Fruit fly (Drosophila melanogaster) whole organism, embryonic: Measurements from ENCODE around the gene janA.
A peak's percentile ranks its signal among the peaks of the same experiment; 100 is the strongest.

Source experiments
- Abd-B ChIP-seq: fragments of 200-800 bp; sonication (Bioruptor generic); optimal IDR thresholded peaks from 2 replicates; lab custom pipeline; 2018; ENCODE audit warnings: missing biosample characterization, mild to moderate bottlenecking, missing genetic modification characterization, moderate library complexity
- Blimp-1 ChIP-seq: fragments of 200-800 bp; sonication (Bioruptor generic); optimal IDR thresholded peaks from 3 replicates; lab custom pipeline; 2018; ENCODE audit warnings: missing biosample characterization, missing genetic modification characterization, mild to moderate bottlenecking, moderate library complexity, missing genetic modification reagents
- CG10979 ChIP-seq: fragments of 200-800 bp; sonication (Bioruptor generic); optimal IDR thresholded peaks from 2 replicates; lab custom pipeline; 2018; ENCODE audit warnings: missing biosample characterization, mild to moderate bottlenecking, missing genetic modification characterization, moderate library complexity
- CG11085 ChIP-seq: fragments of 200-800 bp; sonication (Bioruptor generic); IDR thresholded peaks from 2 replicates; pipeline ENCODE4 v1.3.6; 2022; ENCODE audit warnings: missing biosample characterization, missing genetic modification characterization
- CG11695 ChIP-seq: fragments of 200-800 bp; sonication (Bioruptor generic); IDR thresholded peaks from 3 replicates; pipeline ENCODE4 v1.3.6; 2022; ENCODE audit warnings: missing biosample characterization, missing genetic modification characterization
- CG11723 ChIP-seq: fragments of 200-800 bp; sonication (Bioruptor generic); optimal IDR thresholded peaks from 2 replicates; lab custom pipeline; 2017; ENCODE audit warnings: missing biosample characterization, mild to moderate bottlenecking, missing genetic modification characterization
- CG12155 ChIP-seq: fragments of 200-800 bp; sonication (Bioruptor generic); optimal IDR thresholded peaks from 3 replicates; lab custom pipeline; 2016; ENCODE audit warnings: missing biosample characterization, missing genetic modification characterization
- CG12299 ChIP-seq: fragments of 200-800 bp; sonication (Bioruptor generic); optimal IDR thresholded peaks from 2 replicates; lab custom pipeline; 2018; ENCODE audit warnings: missing biosample characterization, mild to moderate bottlenecking, missing genetic modification characterization
- CG15269 ChIP-seq: fragments of 200-800 bp; sonication (Bioruptor generic); optimal IDR thresholded peaks from 2 replicates; lab custom pipeline; 2018; ENCODE audit warnings: missing biosample characterization, mild to moderate bottlenecking, missing genetic modification characterization, moderate library complexity
- CG16863 ChIP-seq: fragments of 200-800 bp; sonication (Bioruptor generic); optimal IDR thresholded peaks from 3 replicates; lab custom pipeline; 2016; ENCODE audit warnings: missing biosample characterization, missing genetic modification characterization
- CG17328 ChIP-seq: fragments of 200-800 bp; sonication (Bioruptor generic); IDR thresholded peaks from 2 replicates; pipeline ENCODE4 v1.3.6; 2022; ENCODE audit warnings: missing biosample characterization, missing genetic modification characterization
- CG17361 ChIP-seq: fragments of 200-800 bp; sonication (Bioruptor generic); IDR thresholded peaks from 3 replicates; pipeline ENCODE4 v1.3.6; 2022; ENCODE audit warnings: missing biosample characterization, missing genetic modification characterization
- CG2120 ChIP-seq: fragments of 200-800 bp; sonication (Bioruptor generic); optimal IDR thresholded peaks from 3 replicates; lab custom pipeline; 2016; ENCODE audit warnings: missing biosample characterization, missing genetic modification characterization
- CG2129 ChIP-seq: fragments of 200-800 bp; sonication (Bioruptor generic); IDR thresholded peaks from 2 replicates; pipeline ENCODE4 v1.3.6; 2022; ENCODE audit warnings: missing biosample characterization, missing genetic modification characterization; ENCODE audit not compliant: partially characterized antibody
- CG2678 ChIP-seq: fragments of 200-800 bp; sonication (Bioruptor generic); optimal IDR thresholded peaks from 3 replicates; lab custom pipeline; 2019; ENCODE audit warnings: missing biosample characterization, mild to moderate bottlenecking, missing genetic modification characterization, moderate library complexity
- CG30403 ChIP-seq: fragments of 200-800 bp; sonication (Bioruptor generic); optimal IDR thresholded peaks from 3 replicates; lab custom pipeline; 2016; ENCODE audit warnings: missing biosample characterization, missing genetic modification characterization
- CG3065 ChIP-seq: fragments of 200-800 bp; sonication (Bioruptor generic); optimal IDR thresholded peaks from 2 replicates; lab custom pipeline; 2016; ENCODE audit warnings: missing biosample characterization, missing genetic modification characterization
- CG6654 ChIP-seq: fragments of 200-800 bp; sonication (Bioruptor generic); optimal IDR thresholded peaks from 2 replicates; lab custom pipeline; 2017; ENCODE audit warnings: missing biosample characterization, mild to moderate bottlenecking, missing genetic modification characterization
- CG8359 ChIP-seq: fragments of 200-800 bp; sonication (Bioruptor generic); optimal IDR thresholded peaks from 2 replicates; lab custom pipeline; 2017; ENCODE audit warnings: missing biosample characterization, mild to moderate bottlenecking, missing genetic modification characterization, borderline replicate concordance
- CG9437 ChIP-seq: fragments of 200-800 bp; sonication (Bioruptor generic); optimal IDR thresholded peaks from 2 replicates; lab custom pipeline; 2018; ENCODE audit warnings: missing biosample characterization, mild to moderate bottlenecking, missing genetic modification characterization
- CkIIα-i1 ChIP-seq: fragments of 200-800 bp; sonication (Bioruptor generic); IDR thresholded peaks from 2 replicates; pipeline ENCODE4 v1.3.6; 2022; ENCODE audit warnings: missing biosample characterization, missing genetic modification characterization
- H2.0 ChIP-seq: fragments of 200-800 bp; sonication (Bioruptor generic); IDR thresholded peaks from 2 replicates; pipeline ENCODE4 v1.3.6; 2022; ENCODE audit warnings: missing biosample characterization, missing genetic modification characterization
- MESR4 ChIP-seq: fragments of 200-800 bp; sonication (Bioruptor generic); optimal IDR thresholded peaks from 2 replicates; lab custom pipeline; 2018; ENCODE audit warnings: missing biosample characterization, mild to moderate bottlenecking, missing genetic modification characterization, moderate library complexity
- Med ChIP-seq: fragments of 200-800 bp; sonication (Bioruptor generic); peaks from one replicate; lab custom pipeline; 2016; ENCODE audit warnings: missing biosample characterization, missing genetic modification characterization, mild to moderate bottlenecking, inconsistent platforms, moderate library complexity
- Mes4 ChIP-seq: fragments of 200-800 bp; sonication (Bioruptor generic); optimal IDR thresholded peaks from 2 replicates; lab custom pipeline; 2016; ENCODE audit warnings: missing biosample characterization, missing genetic modification characterization
- NC2α ChIP-seq: fragments of 200-800 bp; sonication (Bioruptor generic); optimal IDR thresholded peaks from 2 replicates; lab custom pipeline; 2016; ENCODE audit warnings: missing biosample characterization, missing genetic modification characterization
- Ptx1 ChIP-seq: fragments of 200-800 bp; sonication (Bioruptor generic); IDR thresholded peaks from 2 replicates; pipeline ENCODE4 v1.3.6; 2022; ENCODE audit warnings: missing biosample characterization, missing genetic modification characterization
- Stat92E ChIP-seq, 3 experiments: fragments of >200 bp in 2 of 3; fragments of 200-800 bp in 1 of 3; sonication (Bioruptor generic) in 1 of 3; optimal IDR thresholded peaks; 2 replicates each; lab custom pipeline; 2017 to 2019; ENCODE audit warnings: missing biosample characterization in 3 of 3, missing genetic modification characterization in 3 of 3, mild to moderate bottlenecking in 1 of 3, moderate library complexity in 1 of 3
- Usf ChIP-seq: fragments of 200-800 bp; sonication (Bioruptor generic); optimal IDR thresholded peaks from 2 replicates; lab custom pipeline; 2017; ENCODE audit warnings: missing genotype, missing biosample characterization, missing genetic modification characterization
- ac ChIP-seq: fragments of 200-800 bp; sonication (Bioruptor generic); optimal IDR thresholded peaks from 3 replicates; lab custom pipeline; 2017; ENCODE audit warnings: missing biosample characterization, mild to moderate bottlenecking, missing genetic modification characterization
- ash1 ChIP-seq: fragments of 200-800 bp; sonication (Bioruptor generic); optimal IDR thresholded peaks from 2 replicates; lab custom pipeline; 2018; ENCODE audit warnings: missing biosample characterization, mild to moderate bottlenecking, missing genetic modification characterization
- ato ChIP-seq: fragments of 200-800 bp; sonication (Bioruptor generic); IDR thresholded peaks from 2 replicates; pipeline ENCODE4 v1.3.6; 2022; ENCODE audit warnings: missing biosample characterization, missing genetic modification characterization; ENCODE audit not compliant: partially characterized antibody
- bsh ChIP-seq, 2 experiments: fragments of 200-800 bp; sonication (Bioruptor generic); optimal IDR thresholded peaks; 2 replicates each; lab custom pipeline; 2017 to 2018; ENCODE audit warnings: mild to moderate bottlenecking in 2 of 2, missing biosample characterization in 2 of 2, missing genetic modification characterization in 2 of 2, moderate library complexity in 1 of 2
- cato ChIP-seq: fragments of 200-800 bp; sonication (Bioruptor generic); optimal IDR thresholded peaks from 2 replicates; lab custom pipeline; 2016; ENCODE audit warnings: missing biosample characterization, missing genetic modification characterization, borderline replicate concordance
- chn ChIP-seq: fragments of 200-800 bp; sonication (Bioruptor generic); optimal IDR thresholded peaks from 2 replicates; lab custom pipeline; 2016; ENCODE audit warnings: missing biosample characterization, missing genetic modification characterization
- ci ChIP-seq: fragments of 200-800 bp; sonication (Bioruptor generic); IDR thresholded peaks from 3 replicates; pipeline ENCODE4 v1.3.6; 2022; ENCODE audit warnings: missing biosample characterization, missing genetic modification characterization
- dmrt99B ChIP-seq: fragments of 200-800 bp; sonication (Bioruptor generic); optimal IDR thresholded peaks from 2 replicates; lab custom pipeline; 2018; ENCODE audit warnings: missing biosample characterization, mild to moderate bottlenecking, missing genetic modification characterization, moderate library complexity
- dysf ChIP-seq: fragments of 200-800 bp; sonication (Bioruptor generic); IDR thresholded peaks from 3 replicates; pipeline ENCODE4 v1.3.6; 2022; ENCODE audit warnings: missing biosample characterization, missing genetic modification characterization
- fru ChIP-seq: fragments of >200 bp; optimal IDR thresholded peaks from 2 replicates; lab custom pipeline; 2017
- grau ChIP-seq: fragments of 200-800 bp; optimal IDR thresholded peaks from 3 replicates; lab custom pipeline; 2019; ENCODE audit warnings: missing biosample characterization, mild to moderate bottlenecking, missing genetic modification characterization, moderate library complexity
- gsb-n ChIP-seq: fragments of 200-800 bp; sonication (Bioruptor generic); optimal IDR thresholded peaks from 3 replicates; lab custom pipeline; 2018; ENCODE audit warnings: missing biosample characterization, mild to moderate bottlenecking, missing genetic modification characterization
- gt ChIP-seq: fragments of 200-800 bp; sonication (Bioruptor generic); IDR thresholded peaks from 2 replicates; pipeline ENCODE4 v1.3.6; 2022; ENCODE audit warnings: missing biosample characterization, missing genetic modification characterization
- knrl ChIP-seq: fragments of 200-800 bp; sonication (Bioruptor generic); IDR thresholded peaks from 3 replicates; pipeline ENCODE4 v1.3.6; 2022; ENCODE audit warnings: missing biosample characterization, missing genetic modification characterization; ENCODE audit not compliant: partially characterized antibody
- maf-S ChIP-seq: fragments of 200-800 bp; sonication (Bioruptor generic); optimal IDR thresholded peaks from 2 replicates; lab custom pipeline; 2016; ENCODE audit warnings: missing biosample characterization, missing genetic modification characterization
- oc ChIP-seq: fragments of 200-800 bp; sonication (Bioruptor generic); optimal IDR thresholded peaks from 2 replicates; lab custom pipeline; 2018; ENCODE audit warnings: missing biosample characterization, mild to moderate bottlenecking, missing genetic modification characterization, moderate library complexity
- phol ChIP-seq: fragments of 200-800 bp; sonication (Bioruptor generic); optimal IDR thresholded peaks from 3 replicates; lab custom pipeline; 2018; ENCODE audit warnings: missing biosample characterization, mild to moderate bottlenecking, missing genetic modification characterization, moderate library complexity
- row ChIP-seq: fragments of 200-800 bp; sonication (Bioruptor generic); IDR thresholded peaks from 3 replicates; pipeline ENCODE4 v1.3.6; 2022; ENCODE audit warnings: missing biosample characterization, missing genetic modification characterization
- shn ChIP-seq: fragments of 200-800 bp; sonication (Bioruptor generic); optimal IDR thresholded peaks from 3 replicates; lab custom pipeline; 2016; ENCODE audit warnings: missing biosample characterization, missing genetic modification characterization
- tin ChIP-seq: fragments of 200-800 bp; sonication (Bioruptor generic); optimal IDR thresholded peaks from 3 replicates; lab custom pipeline; 2016; ENCODE audit warnings: missing biosample characterization, missing genetic modification characterization
- twi ChIP-seq: fragments of 200-800 bp; optimal IDR thresholded peaks from 2 replicates; lab custom pipeline; 2019; ENCODE audit warnings: missing biosample characterization, mild to moderate bottlenecking, missing genetic modification characterization, moderate library complexity
- zfh1 ChIP-seq: fragments of 200-800 bp; sonication (Bioruptor generic); IDR thresholded peaks from 3 replicates; pipeline ENCODE4 v1.3.6; 2022; ENCODE audit warnings: missing biosample characterization, missing genetic modification characterization

janA gene

DNA sequence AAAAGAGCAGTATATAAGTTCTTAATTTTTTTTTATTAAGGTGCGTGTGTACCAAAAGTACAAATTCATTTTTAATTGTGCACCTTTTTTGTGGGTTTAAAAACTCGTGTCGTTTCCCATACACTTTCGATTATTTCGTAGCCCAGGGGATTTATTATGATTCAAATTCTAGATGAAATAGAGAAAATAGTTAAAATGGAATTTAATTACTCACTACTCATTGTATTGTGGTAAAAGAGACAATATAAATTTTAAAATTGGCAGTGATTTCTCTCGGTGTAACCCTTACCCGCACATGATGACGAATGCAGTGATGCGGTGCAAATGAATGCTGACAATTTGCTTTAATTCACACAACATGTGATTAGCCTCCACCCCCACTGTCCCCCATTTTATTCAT lies 43.9 kb upstream of the janA start (continued):
- TF ChIP-seq CG10979 (tag; lab: Kevin White, UChicago): peak; percentile 0
- no peak for TF ChIP-seq CG11723 (GFP tag; lab: Kevin White, UChicago)
- TF ChIP-seq grau: peak; percentile 23
- TF ChIP-seq CG6654 (GFP tag; lab: Kevin White, UChicago): no peak
- TF ChIP-seq CG11085: no peak
- no peak for TF ChIP-seq CG16863
- TF ChIP-seq bsh (GFP tag; optimal IDR thresholded peaks at IDR 0.05; lab: Kevin White, UChicago): peak in 1 of 2 experiments; percentile 35
- no peak for TF ChIP-seq CG17328 (GFP tag; lab: Robert Waterston, UW)
- TF ChIP-seq knrl: no peak
- no peak for TF ChIP-seq oc
- TF ChIP-seq Blimp-1 (GFP tag; lab: Kevin White, UChicago): peak; percentile 40
- peak; percentile 33 for TF ChIP-seq dmrt99B
- TF ChIP-seq ac (GFP tag; lab: Kevin White, UChicago): no peak
- no peak for TF ChIP-seq gsb-n (tag; lab: Kevin White, UChicago)
- TF ChIP-seq CG2678 (tag; lab: Kevin White, UChicago): peak; percentile 35
- no peak for TF ChIP-seq Usf (GFP tag; lab: Kevin White, UChicago)
- peak; percentile 32 for TF ChIP-seq CG2120
- TF ChIP-seq maf-S: no peak
- TF ChIP-seq CG9437 (GFP tag; lab: Kevin White, UChicago): no peak
- no peak for TF ChIP-seq zfh1 (GFP tag; lab: Robert Waterston, UW)
- no peak for TF ChIP-seq Stat92E (GFP tag; optimal IDR thresholded peaks at IDR 0.05; lab: Kevin White, UChicago)
- TF ChIP-seq CG8359 (GFP tag; lab: Kevin White, UChicago): no peak
- TF ChIP-seq CG15269 (tag; lab: Kevin White, UChicago): peak; percentile 19
- no peak for TF ChIP-seq gt
- no peak for TF ChIP-seq MESR4 (GFP tag; lab: Kevin White, UChicago)
- TF ChIP-seq ash1 (GFP tag; lab: Kevin White, UChicago): no peak
- no peak for TF ChIP-seq chn
- no peak for TF ChIP-seq NC2α (GFP tag; lab: Kevin White, UChicago)
- TF ChIP-seq ci (GFP tag; lab: Robert Waterston, UW): peak; percentile 41; the same call in 1 of the 3 replicates
- TF ChIP-seq row (GFP tag; lab: Robert Waterston, UW): peak; percentile 27; the same call in 1 of the 3 replicates
- no peak for TF ChIP-seq CkIIα-i1
- no peak for TF ChIP-seq CG12155 (GFP tag; lab: Kevin White, UChicago)
- TF ChIP-seq tin (GFP tag; lab: Kevin White, UChicago): no peak
- TF ChIP-seq CG11695: no peak
- TF ChIP-seq fru (lab: Kevin White, UChicago): no peak
- TF ChIP-seq CG3065 (GFP tag; lab: Kevin White, UChicago): no peak
- no peak for TF ChIP-seq twi (tag; lab: Kevin White, UChicago)
- TF ChIP-seq CG2129 (GFP tag; lab: Robert Waterston, UW): no peak
- no peak for TF ChIP-seq Mes4
- TF ChIP-seq Ptx1 (GFP tag; lab: Robert Waterston, UW): peak; percentile 37; the same call in 1 of the 2 replicates
- TF ChIP-seq dysf (GFP tag; lab: Robert Waterston, UW): 0 out of 3 replicates have a peak, but pooled peaks have one; percentile 28
- TF ChIP-seq shn (GFP tag; lab: Kevin White, UChicago): no peak
- TF ChIP-seq phol (tag; lab: Kevin White, UChicago): peak; percentile 24
- TF ChIP-seq CG30403: no peak
- no peak for TF ChIP-seq CG12299
- TF ChIP-seq Med: peak; percentile 47
- TF ChIP-seq ato (GFP tag; lab: Robert Waterston, UW): no peak
- peak; percentile 26 for TF ChIP-seq Abd-B (GFP tag; lab: Kevin White, UChicago)
- 0 out of 3 replicates have a peak, but pooled peaks have one; percentile 13 for TF ChIP-seq CG17361
- TF ChIP-seq H2.0 (GFP tag; lab: Robert Waterston, UW): no peak
- no peak for TF ChIP-seq cato
